Fruit fly (Drosophila melanogaster) whole organism, wandering third instar larva: ENCODE measurements around the gene CG7840.

Experiments
- CrebA ChIP-seq: fragments of 200-800 bp; sonication (Bioruptor generic); optimal IDR thresholded peaks from 2 replicates; lab custom pipeline; 2016; ENCODE audit warnings: missing biosample characterization, mild to moderate bottlenecking, missing genetic modification characterization, borderline replicate concordance
- Dif ChIP-seq: fragments of 200-275, 200-300 bp; sonication (Bioruptor generic); optimal IDR thresholded peaks from 2 replicates; lab custom pipeline; 2018; ENCODE audit warnings: missing biosample characterization, missing genetic modification characterization; ENCODE audit not compliant: partially characterized antibody
- GATAd ChIP-seq: sonication (Bioruptor generic); optimal IDR thresholded peaks from 2 replicates; lab custom pipeline; 2016; ENCODE audit warnings: missing biosample characterization, missing genetic modification characterization
- Hr78 ChIP-seq: fragments of >200 bp; optimal IDR thresholded peaks from 2 replicates; lab custom pipeline; 2017; ENCODE audit warnings: missing biosample characterization, missing genetic modification characterization
- Hr83 ChIP-seq: fragments of 200-300 bp; sonication (Bioruptor generic); optimal IDR thresholded peaks from 2 replicates; lab custom pipeline; 2016; ENCODE audit warnings: missing biosample characterization, mild to moderate bottlenecking, missing genetic modification characterization, moderate library complexity; ENCODE audit not compliant: poor library complexity, severe bottlenecking
- Jra ChIP-seq: sonication (Bioruptor generic); optimal IDR thresholded peaks from 2 replicates; lab custom pipeline; 2016; ENCODE audit warnings: missing biosample characterization, missing genetic modification characterization
- Myc ChIP-seq: fragments of >200 bp; optimal IDR thresholded peaks from 2 replicates; lab custom pipeline; 2017
- N ChIP-seq: fragments of >200 bp; optimal IDR thresholded peaks from 2 replicates; lab custom pipeline; 2018; ENCODE audit warnings: missing biosample characterization, missing external identifiers, missing genetic modification characterization
- h ChIP-seq: fragments of 200-800 bp; sonication (Bioruptor generic); optimal IDR thresholded peaks from 3 replicates; lab custom pipeline; 2016; ENCODE audit warnings: missing biosample characterization, mild to moderate bottlenecking, missing genetic modification characterization
- jim ChIP-seq: fragments of 175-275, 200-325 bp; sonication (Bioruptor generic); optimal IDR thresholded peaks from 2 replicates; lab custom pipeline; 2016; ENCODE audit warnings: missing biosample characterization, mild to moderate bottlenecking, missing genetic modification characterization
- rgr ChIP-seq: fragments of 200-800 bp; sonication (Bioruptor generic); optimal IDR thresholded peaks from 3 replicates; lab custom pipeline; 2016; ENCODE audit warnings: missing biosample characterization, mild to moderate bottlenecking, missing genetic modification characterization

DNA sequence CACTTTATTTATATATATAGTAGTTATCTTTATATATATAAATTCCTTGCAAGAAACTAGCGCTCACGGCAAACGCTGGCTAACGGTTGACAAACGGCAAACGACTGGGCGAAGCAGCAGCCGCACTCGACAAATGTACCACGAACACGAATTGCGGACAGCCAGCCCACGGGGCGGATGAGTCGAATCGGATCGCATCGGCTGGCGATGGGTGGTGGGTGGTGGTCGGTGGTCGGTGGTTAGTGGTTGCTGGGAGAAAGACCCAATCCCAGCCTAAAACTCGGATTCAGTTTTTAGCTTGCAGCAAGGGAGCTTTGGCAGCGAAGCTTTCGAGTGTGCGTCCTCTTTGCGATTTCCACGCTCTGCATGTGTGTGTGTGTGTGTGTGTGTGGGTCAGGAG is 19.8 kb downstream of the CG7840 start, which contains the start of gene CG7781:
- TF ChIP-seq Jra (GFP tag; lab: Kevin White, UChicago) (no peak), Dif (GFP tag; lab: Kevin White, UChicago) (no peak), jim (GFP tag; lab: Kevin White, UChicago) (no peak), h (GFP tag; lab: Kevin White, UChicago) (no peak), rgr (GFP tag; lab: Kevin White, UChicago) (no peak), N (GFP tag; lab: Kevin White, UChicago) (no peak), Hr78 (GFP tag; lab: Kevin White, UChicago) (no peak), Myc (lab: Kevin White, UChicago) (no peak), CrebA (GFP tag; lab: Kevin White, UChicago) (no peak), GATAd (GFP tag; lab: Kevin White, UChicago) (no peak), Hr83 (GFP tag; lab: Kevin White, UChicago) (peak; percentile 29)
